Worm (Caenorhabditis elegans): ENCODE data around the gene bicd-1.

DNA sequence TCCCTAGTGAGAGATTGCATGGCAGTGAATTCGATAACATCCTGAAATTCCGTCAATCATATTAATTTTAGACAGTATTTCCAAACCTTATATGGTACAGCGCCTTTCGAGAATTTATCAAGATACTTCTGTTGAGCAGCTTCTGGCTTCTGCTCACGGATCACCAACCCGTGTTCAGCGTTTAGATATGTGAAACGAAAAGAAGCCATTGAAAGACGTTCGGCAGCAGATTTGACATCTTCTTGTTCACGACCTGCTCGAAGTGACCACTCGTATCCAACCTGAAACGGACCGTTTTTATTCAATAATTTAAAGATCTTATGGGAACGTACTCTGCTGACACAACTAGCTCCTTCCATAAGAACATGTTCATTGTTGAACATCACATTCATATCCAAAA, 9.5 kb upstream of the bicd-1 start:
- TF ChIP-seq unc-39 (tag; optimal IDR thresholded peaks at IDR 0.05) (no peak), zag-1 (tag; optimal IDR thresholded peaks at IDR 0.05) (no peak), elt-3 (tag; optimal IDR thresholded peaks at IDR 0.05) (no peak), unc-62 (GFP tag; optimal IDR thresholded peaks at IDR 0.05) (no peak), lin-39 (tag; optimal IDR thresholded peaks at IDR 0.05) (no peak), ztf-4 (tag; optimal IDR thresholded peaks at IDR 0.05) (no peak), peb-1 (tag; optimal IDR thresholded peaks at IDR 0.05) (no peak), nhr-237 (tag; optimal IDR thresholded peaks at IDR 0.05) (no peak)
